Fruit fly (Drosophila melanogaster) whole organism, embryonic: ENCODE results near the gene Cpr23B.

Experiments
- Asciz ChIP-seq: fragments of 200-800 bp; sonication (Bioruptor generic); optimal IDR thresholded peaks from 2 replicates; lab custom pipeline; 2017; ENCODE audit warnings: missing biosample characterization, mild to moderate bottlenecking, missing genetic modification characterization, missing genetic modification reagents
- CG11696 ChIP-seq: fragments of 200-800 bp; sonication (Bioruptor generic); IDR thresholded peaks from 2 replicates; pipeline ENCODE4 v1.3.6; 2022; ENCODE audit warnings: missing biosample characterization, missing genetic modification characterization
- CG12219 ChIP-seq: fragments of 200-800 bp; sonication (Bioruptor generic); optimal IDR thresholded peaks from 3 replicates; lab custom pipeline; 2018; ENCODE audit warnings: missing biosample characterization, mild to moderate bottlenecking, missing genetic modification characterization
- CG13123 ChIP-seq: fragments of 200-800 bp; sonication (Bioruptor generic); optimal IDR thresholded peaks from 2 replicates; lab custom pipeline; 2016; ENCODE audit warnings: missing biosample characterization, missing genetic modification characterization
- CG13894 ChIP-seq: fragments of 200-800 bp; sonication (Bioruptor generic); optimal IDR thresholded peaks from 3 replicates; lab custom pipeline; 2018; ENCODE audit warnings: missing biosample characterization, mild to moderate bottlenecking, missing genetic modification characterization, moderate library complexity
- CG16813 ChIP-seq: fragments of 200-800 bp; sonication (Bioruptor generic); IDR thresholded peaks from 3 replicates; pipeline ENCODE4 v1.3.6; 2022; ENCODE audit warnings: missing biosample characterization, missing genetic modification characterization; ENCODE audit not compliant: partially characterized antibody
- CG2129 ChIP-seq: fragments of 200-800 bp; sonication (Bioruptor generic); IDR thresholded peaks from 2 replicates; pipeline ENCODE4 v1.3.6; 2022; ENCODE audit warnings: missing biosample characterization, missing genetic modification characterization; ENCODE audit not compliant: partially characterized antibody
- CG2889 ChIP-seq: fragments of 200-800 bp; sonication (Bioruptor generic); IDR thresholded peaks from 3 replicates; pipeline ENCODE4 v1.3.6; 2022; ENCODE audit warnings: missing biosample characterization, missing genetic modification characterization
- CG30403 ChIP-seq: fragments of 200-800 bp; sonication (Bioruptor generic); optimal IDR thresholded peaks from 3 replicates; lab custom pipeline; 2016; ENCODE audit warnings: missing biosample characterization, missing genetic modification characterization
- CG32772 ChIP-seq: fragments of 200-800 bp; sonication (Bioruptor generic); IDR thresholded peaks from 2 replicates; pipeline ENCODE4 v1.3.6; 2022; ENCODE audit warnings: missing biosample characterization, missing genetic modification characterization
- CG33213 ChIP-seq: fragments of 200-800 bp; sonication (Bioruptor generic); optimal IDR thresholded peaks from 3 replicates; lab custom pipeline; 2016; ENCODE audit warnings: missing biosample characterization, missing genetic modification characterization
- CG34224 ChIP-seq: fragments of 200-800 bp; sonication (Bioruptor generic); IDR thresholded peaks from 3 replicates; pipeline ENCODE4 v1.3.6; 2022; ENCODE audit warnings: missing biosample characterization, missing genetic modification characterization; ENCODE audit not compliant: partially characterized antibody
- CG3838 ChIP-seq: fragments of 200-800 bp; sonication (Bioruptor generic); optimal IDR thresholded peaks from 3 replicates; lab custom pipeline; 2016; ENCODE audit warnings: missing biosample characterization, missing genetic modification characterization
- CG4328 ChIP-seq: fragments of 200-800 bp; sonication (Bioruptor generic); optimal IDR thresholded peaks from 3 replicates; lab custom pipeline; 2017; ENCODE audit warnings: missing biosample characterization, missing genetic modification reagents, missing genetic modification characterization
- CG4404 ChIP-seq: fragments of 200-800 bp; sonication (Bioruptor generic); IDR thresholded peaks from 2 replicates; pipeline ENCODE4 v1.3.6; 2022; ENCODE audit warnings: missing biosample characterization, missing genetic modification characterization
- CG6175 ChIP-seq: fragments of 200-800 bp; sonication (Bioruptor generic); IDR thresholded peaks from 3 replicates; pipeline ENCODE4 v1.3.6; 2022; ENCODE audit warnings: missing biosample characterization, missing genetic modification characterization
- CG6689 ChIP-seq: fragments of 200-800 bp; sonication (Bioruptor generic); IDR thresholded peaks from 2 replicates; pipeline ENCODE4 v1.3.6; 2022; ENCODE audit warnings: missing biosample characterization, missing genetic modification characterization
- Chrac-16 ChIP-seq: fragments of 200-800 bp; sonication (Bioruptor generic); optimal IDR thresholded peaks from 3 replicates; lab custom pipeline; 2016; ENCODE audit warnings: missing biosample characterization, missing genetic modification characterization
- GATAe ChIP-seq: fragments of 200-800 bp; sonication (Bioruptor generic); conservative IDR thresholded peaks from 2 replicates; pipeline ENCODE4 v1.3.6; 2022; ENCODE audit warnings: missing biosample characterization, missing genetic modification characterization
- HmgZ ChIP-seq: fragments of 200-800 bp; sonication (Bioruptor generic); optimal IDR thresholded peaks from 2 replicates; lab custom pipeline; 2018; ENCODE audit warnings: missing biosample characterization, mild to moderate bottlenecking, missing genetic modification characterization
- Hr51 ChIP-seq, 2 experiments: fragments of 200-800 bp; sonication (Bioruptor generic); optimal IDR thresholded peaks; 2 replicates in 1 of 2; 3 replicates in 1 of 2; lab custom pipeline; 2016 to 2018; ENCODE audit warnings: missing biosample characterization in 2 of 2, missing genetic modification characterization in 2 of 2, mild to moderate bottlenecking in 1 of 2, moderate library complexity in 1 of 2
- Mrtf ChIP-seq: fragments of 200-800 bp; sonication (Bioruptor generic); IDR thresholded peaks from 3 replicates; pipeline ENCODE4 v1.3.6; 2022; ENCODE audit warnings: missing biosample characterization, missing genetic modification characterization
- Opbp ChIP-seq: fragments of 200-800 bp; sonication (Bioruptor generic); IDR thresholded peaks from 3 replicates; pipeline ENCODE4 v1.3.6; 2022; ENCODE audit warnings: missing biosample characterization, missing genetic modification characterization; ENCODE audit not compliant: partially characterized antibody
- Ravus ChIP-seq: fragments of 200-800 bp; sonication (Bioruptor generic); IDR thresholded peaks from 2 replicates; pipeline ENCODE4 v1.3.6; 2022; ENCODE audit warnings: missing biosample characterization, missing genetic modification characterization
- Rfx ChIP-seq: fragments of 200-800 bp; sonication (Bioruptor generic); IDR thresholded peaks from 2 replicates; pipeline ENCODE4 v1.3.6; 2022; ENCODE audit warnings: missing biosample characterization, missing genetic modification characterization
- Usf ChIP-seq: fragments of 200-800 bp; sonication (Bioruptor generic); optimal IDR thresholded peaks from 2 replicates; lab custom pipeline; 2017; ENCODE audit warnings: missing genotype, missing biosample characterization, missing genetic modification characterization
- YL-1 ChIP-seq: fragments of 200-800 bp; sonication (Bioruptor generic); optimal IDR thresholded peaks from 3 replicates; lab custom pipeline; 2017; ENCODE audit warnings: missing biosample characterization, mild to moderate bottlenecking, missing genetic modification characterization
- az2 ChIP-seq: fragments of 200-800 bp; sonication (Bioruptor generic); optimal IDR thresholded peaks from 3 replicates; lab custom pipeline; 2016; ENCODE audit warnings: missing biosample characterization, missing genetic modification characterization
- chn ChIP-seq: fragments of 200-800 bp; sonication (Bioruptor generic); optimal IDR thresholded peaks from 2 replicates; lab custom pipeline; 2016; ENCODE audit warnings: missing biosample characterization, missing genetic modification characterization
- crol ChIP-seq: fragments of 200-800 bp; sonication (Bioruptor generic); IDR thresholded peaks from 2 replicates; pipeline ENCODE4 v1.3.6; 2022; ENCODE audit warnings: missing biosample characterization, missing genetic modification characterization
- cwo ChIP-seq: fragments of 200-800 bp; sonication (Bioruptor generic); optimal IDR thresholded peaks from 3 replicates; lab custom pipeline; 2017; ENCODE audit warnings: missing biosample characterization, missing genetic modification characterization, mild to moderate bottlenecking, moderate library complexity, missing genetic modification reagents
- dpn ChIP-seq, 2 experiments: fragments of 200-800 bp; sonication (Bioruptor generic); optimal IDR thresholded peaks; 3 replicates each; lab custom pipeline; 2016; ENCODE audit warnings: missing biosample characterization in 2 of 2, missing genetic modification characterization in 2 of 2
- ewg ChIP-seq: fragments of 200-800 bp; sonication (Bioruptor generic); optimal IDR thresholded peaks from 3 replicates; lab custom pipeline; 2017; ENCODE audit warnings: mild to moderate bottlenecking, missing biosample characterization, missing genetic modification reagents, missing genetic modification characterization
- fd3F ChIP-seq: fragments of 200-800 bp; sonication (Bioruptor generic); optimal IDR thresholded peaks from 2 replicates; lab custom pipeline; 2018; ENCODE audit warnings: missing biosample characterization, mild to moderate bottlenecking, missing genetic modification characterization, moderate library complexity
- fd64A ChIP-seq: fragments of 200-800 bp; sonication (Bioruptor generic); optimal IDR thresholded peaks from 3 replicates; lab custom pipeline; 2018; ENCODE audit warnings: missing biosample characterization, mild to moderate bottlenecking, missing genetic modification characterization
- gcm ChIP-seq: fragments of 200-800 bp; sonication (Bioruptor generic); optimal IDR thresholded peaks from 2 replicates; lab custom pipeline; 2019; ENCODE audit warnings: missing biosample characterization, mild to moderate bottlenecking, missing genetic modification characterization, moderate library complexity
- h ChIP-seq: fragments of >200 bp; optimal IDR thresholded peaks from 2 replicates; lab custom pipeline; 2017
- hbn ChIP-seq: fragments of 200-800 bp; sonication (Bioruptor generic); IDR thresholded peaks from 2 replicates; pipeline ENCODE4 v1.3.6; 2022; ENCODE audit warnings: missing biosample characterization, missing genetic modification characterization; ENCODE audit not compliant: partially characterized antibody
- hth ChIP-seq: fragments of >200 bp; optimal IDR thresholded peaks from 2 replicates; lab custom pipeline; 2017; ENCODE audit warnings: inconsistent platforms
- kni ChIP-seq: fragments of 200-800 bp; sonication (Bioruptor generic); optimal IDR thresholded peaks from 3 replicates; lab custom pipeline; 2017; ENCODE audit warnings: mild to moderate bottlenecking, missing biosample characterization, missing genetic modification reagents, missing genetic modification characterization
- org-1 ChIP-seq: fragments of 200-800 bp; sonication (Bioruptor generic); optimal IDR thresholded peaks from 2 replicates; lab custom pipeline; 2017; ENCODE audit warnings: missing biosample characterization, missing genetic modification characterization
- pita ChIP-seq: fragments of 200-800 bp; sonication (Bioruptor generic); optimal IDR thresholded peaks from 2 replicates; lab custom pipeline; 2017; ENCODE audit warnings: missing biosample characterization, mild to moderate bottlenecking, missing genetic modification characterization
- rib ChIP-seq: fragments of 200-800 bp; sonication (Bioruptor generic); IDR thresholded peaks from 2 replicates; pipeline ENCODE4 v1.3.6; 2022; ENCODE audit warnings: missing biosample characterization, missing genetic modification characterization
- shn ChIP-seq: fragments of 200-800 bp; sonication (Bioruptor generic); optimal IDR thresholded peaks from 3 replicates; lab custom pipeline; 2016; ENCODE audit warnings: missing biosample characterization, missing genetic modification characterization
- sim ChIP-seq: fragments of 200-800 bp; sonication (Bioruptor generic); IDR thresholded peaks from 2 replicates; pipeline ENCODE4 v1.3.6; 2022; ENCODE audit warnings: missing biosample characterization, missing genetic modification characterization
- sr ChIP-seq: fragments of 200-800 bp; sonication (Bioruptor generic); IDR thresholded peaks from 3 replicates; pipeline ENCODE4 v1.3.6; 2022; ENCODE audit warnings: missing biosample characterization, missing genetic modification characterization
- toy ChIP-seq: fragments of 200-800 bp; sonication (Bioruptor generic); IDR thresholded peaks from 2 replicates; pipeline ENCODE4 v1.3.6; 2022; ENCODE audit warnings: missing biosample characterization, missing genetic modification characterization
- tx ChIP-seq: fragments of 200-800 bp; sonication (Bioruptor generic); optimal IDR thresholded peaks from 2 replicates; lab custom pipeline; 2016; ENCODE audit warnings: missing biosample characterization, missing genetic modification characterization
- unpg ChIP-seq: fragments of 200-800 bp; sonication (Bioruptor generic); optimal IDR thresholded peaks from 3 replicates; lab custom pipeline; 2018; ENCODE audit warnings: missing biosample characterization, mild to moderate bottlenecking, missing genetic modification characterization, moderate library complexity
- wor ChIP-seq: fragments of 200-800 bp; sonication (Bioruptor generic); IDR thresholded peaks from 2 replicates; pipeline ENCODE4 v1.3.6; 2022; ENCODE audit warnings: missing biosample characterization, missing genetic modification characterization

The Cpr23B gene

DNA sequence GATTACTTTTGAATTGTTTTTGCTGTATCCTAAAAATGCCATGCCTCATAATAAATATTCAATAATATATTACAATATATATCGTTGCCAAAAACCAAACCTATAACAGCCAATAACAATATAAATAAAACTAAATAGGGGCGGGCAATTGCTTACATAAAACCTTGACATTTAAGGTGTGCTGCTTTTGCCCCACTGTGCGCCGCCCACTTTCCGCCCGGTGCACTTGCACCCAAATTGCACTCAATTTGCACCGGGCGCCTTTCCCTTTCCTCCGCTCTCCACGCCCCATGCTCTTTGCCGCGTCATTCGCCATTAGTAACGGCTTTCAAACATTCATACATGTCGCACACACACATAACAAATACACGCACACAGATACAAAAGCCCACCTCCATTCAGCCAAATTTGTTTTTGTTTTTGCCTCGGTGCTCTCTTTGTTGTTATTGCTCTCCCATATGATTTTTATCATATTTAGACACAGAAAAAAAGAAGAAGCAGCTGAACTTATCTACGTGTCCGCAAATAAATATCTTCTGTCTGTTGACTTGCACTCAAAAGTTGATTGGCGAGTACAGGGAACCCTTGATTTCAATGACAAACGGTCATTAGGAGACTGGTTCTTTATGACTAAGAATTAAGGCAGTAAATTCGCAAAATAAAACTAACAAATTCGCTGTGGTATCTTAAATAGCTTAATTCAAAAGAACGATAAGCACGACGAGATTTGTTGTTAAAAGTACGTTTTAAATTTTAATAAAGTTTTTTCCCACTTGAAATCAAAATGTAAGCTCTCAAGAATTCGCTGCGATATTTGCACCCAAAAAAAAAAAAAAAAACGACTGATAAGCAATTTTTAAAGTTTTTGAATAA lies 19.9 kb downstream of the Cpr23B start (continued):
- TF ChIP-seq CG11696 (GFP tag; lab: Robert Waterston, UW) (no peak), CG13123 (GFP tag; lab: Kevin White, UChicago) (no peak), CG3838 (GFP tag; lab: Kevin White, UChicago) (no peak), shn (peak; percentile 8), dpn (GFP tag; optimal IDR thresholded peaks at IDR 0.05; lab: Kevin White, UChicago) (no peak), CG2889 (GFP tag; lab: Robert Waterston, UW) (no peak), hbn (GFP tag; lab: Robert Waterston, UW) (no peak), rib (GFP tag; lab: Robert Waterston, UW) (peak; percentile 76; the same call in 1 of the 2 replicates), Ravus (no peak), CG32772 (no peak), chn (GFP tag; lab: Kevin White, UChicago) (no peak), CG13894 (peak; percentile 43), toy (GFP tag; lab: Robert Waterston, UW) (no peak), CG4404 (GFP tag; lab: Robert Waterston, UW) (no peak), pita (GFP tag; lab: Kevin White, UChicago) (no peak), org-1 (no peak), ewg (GFP tag; lab: Kevin White, UChicago) (no peak), Opbp (GFP tag; lab: Robert Waterston, UW) (no peak), h (no peak), CG6175 (GFP tag; lab: Robert Waterston, UW) (no peak), az2 (GFP tag; lab: Kevin White, UChicago) (no peak), CG16813 (no peak), Mrtf (GFP tag; lab: Robert Waterston, UW) (no peak), HmgZ (tag; lab: Kevin White, UChicago) (no peak), fd3F (no peak), gcm (GFP tag; lab: Kevin White, UChicago) (no peak), hth (no peak), CG34224 (no peak), kni (no peak), wor (GFP tag; lab: Robert Waterston, UW) (no peak), CG12219 (no peak), YL-1 (GFP tag; lab: Kevin White, UChicago) (no peak), fd64A (GFP tag; lab: Kevin White, UChicago) (no peak), sim (GFP tag; lab: Robert Waterston, UW) (no peak), unpg (GFP tag; lab: Kevin White, UChicago) (peak; percentile 13), CG33213 (GFP tag; lab: Kevin White, UChicago) (no peak), Chrac-16 (no peak), cwo (peak; percentile 34), Asciz (GFP tag; lab: Kevin White, UChicago) (no peak), tx (GFP tag; lab: Kevin White, UChicago) (no peak), Hr51 (GFP tag; optimal IDR thresholded peaks at IDR 0.05; lab: Kevin White, UChicago) (peak in 1 of 2 experiments; percentile 42), CG4328 (no peak), Usf (GFP tag; lab: Kevin White, UChicago) (no peak), CG6689 (0 out of 2 replicates have a peak, but pooled peaks have one; percentile 23), CG2129 (GFP tag; lab: Robert Waterston, UW) (no peak), CG30403 (GFP tag; lab: Kevin White, UChicago) (peak; percentile 6), crol (GFP tag; lab: Robert Waterston, UW) (peak; percentile 75), Rfx (GFP tag; lab: Robert Waterston, UW) (0 out of 2 replicates have a peak, but pooled peaks have one; percentile 31), GATAe (no peak), sr (no peak)
